Worm (Caenorhabditis elegans): Measurements from ENCODE around the gene gsnl-1.

- TF ChIP-seq lin-35 (GFP tag; optimal IDR thresholded peaks at IDR 0.05) (no peak), K11D2.4 (GFP tag; IDR thresholded peaks at IDR 0.05) (no peak), zfh-2 (GFP tag; conservative IDR thresholded peaks at IDR 0.05) (no peak), pha-4 (tag; optimal IDR thresholded peaks at IDR 0.05) (no peak), him-1 (tag; optimal IDR thresholded peaks at IDR 0.05) (no peak), atf-7 (tag; optimal IDR thresholded peaks at IDR 0.05) (no peak)
Measured at ce11 chrV:9500826-9501451, 4.1 kb downstream of the gsnl-1 start, which contains the start of gene swt-5.

All from whole organism, young adult.